Worm (Caenorhabditis elegans) whole organism, L4 larva: ENCODE measurements around the gene Y42G9A.2.

Experiments
- F10B5.3 ChIP-seq: sonication (generic microtip); optimal IDR thresholded peaks from 2 replicates; lab custom pipeline; 2016; ENCODE audit warnings: mild to moderate bottlenecking, missing genetic modification characterization, missing compliant biosample characterization
- F26F4.8 ChIP-seq: fragments of 200-800 bp; sonication (Bioruptor generic); conservative IDR thresholded peaks from 2 replicates; pipeline ENCODE4 v1.3.6; 2022; ENCODE audit warnings: missing genetic modification characterization, missing compliant biosample characterization
- F37D6.2 ChIP-seq: sonication (generic microtip); optimal IDR thresholded peaks from 2 replicates; lab custom pipeline; 2016; ENCODE audit warnings: mild to moderate bottlenecking, missing genetic modification characterization, missing compliant biosample characterization
- F44E2.7 ChIP-seq: fragments of 200-800 bp; sonication (Bioruptor generic); IDR thresholded peaks from 2 replicates; pipeline ENCODE4 v2.1.2; 2022; ENCODE audit warnings: missing genetic modification characterization, missing compliant biosample characterization
- F49E8.2 ChIP-seq: sonication (generic microtip); optimal IDR thresholded peaks from 2 replicates; lab custom pipeline; 2016; ENCODE audit warnings: missing compliant biosample characterization, mild to moderate bottlenecking, missing genetic modification characterization, borderline replicate concordance
- T26A8.4 ChIP-seq: fragments of 200-800 bp; sonication (Bioruptor generic); IDR thresholded peaks from 2 replicates; pipeline ENCODE4 v1.3.6; 2022; ENCODE audit warnings: missing genetic modification characterization, missing compliant biosample characterization
- Y5F2A.4 ChIP-seq: fragments of 200-800 bp; sonication (Bioruptor generic); optimal IDR thresholded peaks from 2 replicates; lab custom pipeline; 2018; ENCODE audit warnings: mild to moderate bottlenecking, missing genetic modification characterization, missing compliant biosample characterization
- Y75B8A.6 ChIP-seq: fragments of 200-800 bp; sonication (Bioruptor generic); IDR thresholded peaks from 2 replicates; pipeline ENCODE4 v1.3.6; 2022; ENCODE audit warnings: missing genetic modification reagents, missing genetic modification characterization, missing compliant biosample characterization
- ZK337.2 ChIP-seq: fragments of 200-800 bp; sonication (Bioruptor generic); IDR thresholded peaks from 2 replicates; pipeline ENCODE4 v1.3.6; 2022; ENCODE audit warnings: missing genetic modification reagents, missing genetic modification characterization, missing compliant biosample characterization
- aly-2 ChIP-seq: sonication (generic microtip); optimal IDR thresholded peaks from 2 replicates; lab custom pipeline; 2018; ENCODE audit warnings: missing biosample characterization, missing genetic modification characterization
- ceh-32 ChIP-seq: sonication (generic microtip); optimal IDR thresholded peaks from 2 replicates; lab custom pipeline; 2016; ENCODE audit warnings: mild to moderate bottlenecking, missing genetic modification characterization, missing compliant biosample characterization; ENCODE audit not compliant: poor library complexity
- ceh-44 ChIP-seq: fragments of 200-800 bp; sonication (Bioruptor generic); IDR thresholded peaks from 2 replicates; pipeline ENCODE4 v1.3.6; 2022; ENCODE audit warnings: missing genetic modification reagents, missing genetic modification characterization, missing compliant biosample characterization
- ces-1 ChIP-seq: fragments of 150-350 bp; sonication (generic microtip); optimal IDR thresholded peaks from 4 replicates; lab custom pipeline; 2014; ENCODE audit warnings: missing biosample characterization, missing genetic modification reagents, missing genetic modification characterization
- daf-12 ChIP-seq: fragments of 150-350 bp; optimal IDR thresholded peaks from 2 replicates; lab custom pipeline; 2014; ENCODE audit warnings: missing biosample characterization, missing genetic modification reagents, missing genetic modification characterization
- daf-19 ChIP-seq: fragments of 200-800 bp; sonication (Bioruptor generic); conservative IDR thresholded peaks from 2 replicates; pipeline ENCODE4 v1.3.6; 2022; ENCODE audit warnings: missing genetic modification characterization, missing compliant biosample characterization
- dpl-1 ChIP-seq: fragments of 150-350 bp; optimal IDR thresholded peaks from 2 replicates; lab custom pipeline; 2014; ENCODE audit warnings: missing biosample characterization, missing genetic modification reagents, missing genetic modification characterization
- egl-43 ChIP-seq: fragments of 200-800 bp; sonication (Bioruptor generic); IDR thresholded peaks from 2 replicates; pipeline ENCODE4 v1.3.6; 2022; ENCODE audit warnings: missing genetic modification reagents, missing genetic modification characterization, missing compliant biosample characterization
- gei-8 ChIP-seq: fragments of 200-800 bp; sonication (Bioruptor generic); optimal IDR thresholded peaks from 2 replicates; lab custom pipeline; 2018; ENCODE audit warnings: mild to moderate bottlenecking, missing genetic modification characterization, missing compliant biosample characterization
- hif-1 ChIP-seq, 2 experiments: sonication (generic microtip); optimal IDR thresholded peaks; 2 replicates each; lab custom pipeline; 2016 to 2017; ENCODE audit warnings: missing compliant biosample characterization in 2 of 2, missing genetic modification characterization in 2 of 2, missing genetic modification reagents in 2 of 2, missing genotype in 2 of 2, mild to moderate bottlenecking in 1 of 2
- hmg-1.1 ChIP-seq: fragments of 200-800 bp; sonication (Bioruptor generic); IDR thresholded peaks from 2 replicates; pipeline ENCODE4 v1.3.6; 2022; ENCODE audit warnings: missing genetic modification reagents, missing genetic modification characterization, missing compliant biosample characterization
- lim-7 ChIP-seq: fragments of 200-800 bp; sonication (Bioruptor generic); IDR thresholded peaks from 2 replicates; pipeline ENCODE4 v1.3.6; 2022; ENCODE audit warnings: missing genetic modification characterization, missing compliant biosample characterization
- lin-1 ChIP-seq: fragments of 200-800 bp; sonication (Bioruptor generic); IDR thresholded peaks from 2 replicates; pipeline ENCODE4 v1.3.6; 2022; ENCODE audit warnings: missing genetic modification reagents, missing genetic modification characterization, missing compliant biosample characterization
- lin-29 ChIP-seq: fragments of 200-800 bp; sonication (Bioruptor generic); IDR thresholded peaks from 2 replicates; pipeline ENCODE4 v1.3.6; 2022; ENCODE audit warnings: missing genetic modification reagents, missing genetic modification characterization, missing compliant biosample characterization
- lir-3 ChIP-seq: sonication (generic microtip); optimal IDR thresholded peaks from 2 replicates; lab custom pipeline; 2016; ENCODE audit warnings: mild to moderate bottlenecking, missing genetic modification characterization, missing compliant biosample characterization
- madf-9 ChIP-seq: fragments of 200-800 bp; sonication (Bioruptor generic); conservative IDR thresholded peaks from 2 replicates; pipeline ENCODE4 v1.3.6; 2022; ENCODE audit warnings: missing genetic modification reagents, missing genetic modification characterization, missing compliant biosample characterization
- mdl-1 ChIP-seq, 2 experiments: fragments of 150-350 bp in 1 of 2; sonication (generic microtip) in 1 of 2; optimal IDR thresholded peaks; 2 replicates each; lab custom pipeline; 2014 to 2017; ENCODE audit warnings: missing biosample characterization in 2 of 2, missing genetic modification characterization in 2 of 2
- mdt-29 ChIP-seq: fragments of 200-800 bp; sonication (Bioruptor generic); IDR thresholded peaks from 2 replicates; pipeline ENCODE4 v1.3.6; 2022; ENCODE audit warnings: missing genetic modification reagents, missing genetic modification characterization, missing compliant biosample characterization
- mep-1 ChIP-seq: fragments of 150-350 bp; sonication (generic microtip); optimal IDR thresholded peaks from 3 replicates; lab custom pipeline; 2014; ENCODE audit warnings: missing biosample characterization, missing genetic modification characterization
- mxl-2 ChIP-seq: fragments of 200-800 bp; sonication (Bioruptor generic); conservative IDR thresholded peaks from 2 replicates; pipeline ENCODE4 v1.3.6; 2022; ENCODE audit warnings: missing genetic modification reagents, missing genetic modification characterization, missing compliant biosample characterization
- nhr-11 ChIP-seq: fragments of 150-350 bp; optimal IDR thresholded peaks from 2 replicates; lab custom pipeline; 2014; ENCODE audit warnings: missing biosample characterization, missing genetic modification characterization
- nhr-237 ChIP-seq: sonication (generic microtip); optimal IDR thresholded peaks from 2 replicates; lab custom pipeline; 2017; ENCODE audit warnings: missing biosample characterization, missing genetic modification characterization
- nhr-25 ChIP-seq: sonication (generic microtip); optimal IDR thresholded peaks from 2 replicates; lab custom pipeline; 2017; ENCODE audit warnings: missing genetic modification characterization, mild to moderate bottlenecking, missing compliant biosample characterization, antibody characterized with exemption, moderate library complexity, borderline replicate concordance; ENCODE audit not compliant: insufficient read depth
- nhr-28 ChIP-seq: fragments of 150-350 bp; optimal IDR thresholded peaks from 2 replicates; lab custom pipeline; 2014; ENCODE audit warnings: missing biosample characterization, missing genetic modification characterization
- nhr-42 ChIP-seq: fragments of 200-800 bp; sonication (Bioruptor generic); IDR thresholded peaks from 2 replicates; pipeline ENCODE4 v1.3.6; 2022; ENCODE audit warnings: missing genetic modification characterization, missing compliant biosample characterization
- nhr-48 ChIP-seq: sonication (generic microtip); optimal IDR thresholded peaks from 2 replicates; lab custom pipeline; 2016; ENCODE audit warnings: mild to moderate bottlenecking, missing genetic modification characterization, missing compliant biosample characterization
- nhr-6 ChIP-seq: fragments of 150-350 bp; optimal IDR thresholded peaks from 2 replicates; lab custom pipeline; 2014; ENCODE audit warnings: missing biosample characterization, missing genetic modification characterization
- nhr-77 ChIP-seq: fragments of 150-350 bp; optimal IDR thresholded peaks from 2 replicates; lab custom pipeline; 2014; ENCODE audit warnings: missing biosample characterization, missing genetic modification characterization
- pha-4 ChIP-seq, 2 experiments: fragments of 150-350 bp in 1 of 2; fragments of 200-800 bp in 1 of 2; sonication (Bioruptor generic) in 1 of 2; IDR thresholded peaks in 1 of 2; optimal IDR thresholded peaks in 1 of 2; 2 replicates each; pipeline versions ENCODE4 v1.3.6 to Lab custom; 2014 to 2022; ENCODE audit warnings: missing genetic modification characterization in 2 of 2, missing genetic modification reagents in 2 of 2, missing biosample characterization in 1 of 2, missing compliant biosample characterization in 1 of 2
- rbr-2 ChIP-seq: sonication (generic microtip); optimal IDR thresholded peaks from 2 replicates; lab custom pipeline; 2016; ENCODE audit warnings: missing genotype, missing genetic modification characterization, missing compliant biosample characterization
- sdz-12 ChIP-seq: fragments of 200-800 bp; sonication (Bioruptor generic); optimal IDR thresholded peaks from 2 replicates; lab custom pipeline; 2018; ENCODE audit warnings: mild to moderate bottlenecking, missing genetic modification characterization, missing compliant biosample characterization
- set-16 ChIP-seq: fragments of 200-800 bp; sonication (Bioruptor generic); IDR thresholded peaks from 2 replicates; pipeline ENCODE4 v1.3.6; 2022; ENCODE audit warnings: missing genetic modification reagents, missing genetic modification characterization, missing compliant biosample characterization
- snpc-1.2 ChIP-seq: fragments of 200-800 bp; sonication (Bioruptor generic); IDR thresholded peaks from 2 replicates; pipeline ENCODE4 v1.3.6; 2022; ENCODE audit warnings: missing genetic modification reagents, missing genetic modification characterization, missing compliant biosample characterization
- spr-1 ChIP-seq: sonication (generic microtip); optimal IDR thresholded peaks from 2 replicates; lab custom pipeline; 2016; ENCODE audit warnings: mild to moderate bottlenecking, missing genetic modification characterization, missing compliant biosample characterization
- unc-130 ChIP-seq: sonication (generic microtip); optimal IDR thresholded peaks from 2 replicates; lab custom pipeline; 2016; ENCODE audit warnings: missing genetic modification reagents, missing genetic modification characterization, missing compliant biosample characterization
- unc-39 ChIP-seq: sonication (generic microtip); optimal IDR thresholded peaks from 2 replicates; lab custom pipeline; 2017; ENCODE audit warnings: missing biosample characterization, missing genetic modification characterization
- unc-62 ChIP-seq, 3 experiments: fragments of 150-350 bp in 1 of 3; sonication (generic microtip); optimal IDR thresholded peaks in 2 of 3; peaks in 1 of 3; 1 replicate in 1 of 3; 2 replicates in 2 of 3; lab custom pipeline; 2014 to 2017; ENCODE audit warnings: missing biosample characterization in 3 of 3, missing genetic modification characterization in 3 of 3, missing genetic modification reagents in 3 of 3, missing genotype in 1 of 3
- zfp-2 ChIP-seq: sonication (generic microtip); optimal IDR thresholded peaks from 2 replicates; lab custom pipeline; 2016; ENCODE audit warnings: mild to moderate bottlenecking, missing genetic modification characterization, missing compliant biosample characterization
- zip-11 ChIP-seq: fragments of 200-800 bp; sonication (Bioruptor generic); IDR thresholded peaks from 2 replicates; pipeline ENCODE4 v1.3.6; 2022; ENCODE audit warnings: missing genetic modification characterization, missing compliant biosample characterization
- zip-2 ChIP-seq: fragments of 150-350 bp; optimal IDR thresholded peaks from 2 replicates; lab custom pipeline; 2014; ENCODE audit warnings: missing biosample characterization, missing genetic modification characterization
- ztf-11 ChIP-seq: fragments of 150-350 bp; optimal IDR thresholded peaks from 2 replicates; lab custom pipeline; 2014; ENCODE audit warnings: missing biosample characterization, missing genetic modification characterization

Y42G9A.2 gene

DNA sequence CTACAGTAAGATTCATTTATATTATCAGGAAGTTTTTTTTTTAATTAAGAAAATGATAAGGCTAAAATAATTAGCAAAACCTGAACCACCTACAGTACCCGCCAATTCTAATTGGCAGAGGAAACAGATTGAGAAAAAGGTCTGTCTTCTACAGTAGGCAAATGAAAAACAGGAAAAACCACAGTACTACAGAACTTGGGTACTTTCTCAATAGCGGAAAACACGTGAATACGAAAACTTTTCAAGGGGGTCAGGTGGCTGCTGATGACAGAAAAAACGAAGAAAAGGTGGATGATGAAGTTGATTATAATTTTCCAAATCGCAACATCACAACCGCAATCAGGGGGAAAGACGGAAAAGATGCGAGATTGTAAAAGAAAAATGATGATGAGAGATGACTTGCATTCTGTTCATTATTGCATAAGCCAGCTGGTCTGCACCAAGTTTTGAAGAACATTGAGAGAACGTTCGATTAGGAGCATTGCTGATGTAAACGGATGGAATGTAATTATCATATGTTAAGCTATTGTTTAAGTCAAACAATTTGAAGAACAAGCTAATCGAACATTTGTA is 3.5 kb upstream of the Y42G9A.2 start (continued):
- TF ChIP-seq mxl-2 (GFP tag; lab: Robert Waterston, UW) (no peak), Y75B8A.6 (GFP tag; lab: Robert Waterston, UW) (no peak), unc-39 (tag; lab: Kevin White, UChicago) (no peak), daf-12 (tag; lab: Kevin White, UChicago) (no peak), set-16 (GFP tag; lab: Robert Waterston, UW) (no peak), F37D6.2 (tag; lab: Kevin White, UChicago) (no peak), madf-9 (GFP tag; lab: Robert Waterston, UW) (no peak), pha-4 (GFP tag; IDR thresholded peaks at IDR 0.05; lab: Robert Waterston, UW) (no peak), pha-4 (tag; optimal IDR thresholded peaks at IDR 0.05; lab: Kevin White, UChicago) (no peak), mdt-29 (no peak), egl-43 (GFP tag; lab: Robert Waterston, UW) (no peak), dpl-1 (GFP tag; lab: Kevin White, UChicago) (no peak), F44E2.7 (GFP tag; lab: Robert Waterston, UW) (no peak), mep-1 (no peak), ztf-11 (no peak), zip-11 (GFP tag; lab: Robert Waterston, UW) (no peak), nhr-28 (tag; lab: Kevin White, UChicago) (peak; percentile 56), ZK337.2 (no peak), ceh-44 (GFP tag; lab: Robert Waterston, UW) (no peak), ces-1 (GFP tag; lab: Kevin White, UChicago) (no peak), lin-1 (no peak), hmg-1.1 (GFP tag; lab: Robert Waterston, UW) (no peak), F10B5.3 (tag; lab: Kevin White, UChicago) (no peak), spr-1 (no peak), sdz-12 (GFP tag; lab: Kevin White, UChicago) (no peak), T26A8.4 (GFP tag; lab: Robert Waterston, UW) (no peak), nhr-42 (no peak), nhr-25 (no peak), lim-7 (GFP tag; lab: Robert Waterston, UW) (no peak), aly-2 (no peak), lin-29 (GFP tag; lab: Robert Waterston, UW) (no peak), nhr-237 (no peak), unc-62 (GFP tag; optimal IDR thresholded peaks at IDR 0.05 in 1 of 2; lab: Kevin White, UChicago) (peak in 1 of 2 experiments; percentile 78), unc-62 (tag; optimal IDR thresholded peaks at IDR 0.05; lab: Kevin White, UChicago) (no peak), F26F4.8 (no peak), nhr-77 (tag; lab: Kevin White, UChicago) (no peak), lir-3 (tag; lab: Kevin White, UChicago) (no peak), F49E8.2 (tag; lab: Kevin White, UChicago) (no peak), hif-1 (tag; optimal IDR thresholded peaks at IDR 0.05; lab: Kevin White, UChicago) (no peak), daf-19 (GFP tag; lab: Robert Waterston, UW) (no peak), mdl-1 (tag; optimal IDR thresholded peaks at IDR 0.05; lab: Kevin White, UChicago) (peak in 1 of 2 experiments; percentile 73), Y5F2A.4 (GFP tag; lab: Kevin White, UChicago) (no peak), zfp-2 (tag; lab: Kevin White, UChicago) (no peak), rbr-2 (no peak), nhr-48 (tag; lab: Kevin White, UChicago) (peak; percentile 60), zip-2 (no peak), gei-8 (GFP tag; lab: Kevin White, UChicago) (no peak), unc-130 (GFP tag; lab: Kevin White, UChicago) (no peak), nhr-11 (tag; lab: Kevin White, UChicago) (peak; percentile 81), nhr-6 (no peak), snpc-1.2 (GFP tag; lab: Robert Waterston, UW) (no peak), ceh-32 (tag; lab: Kevin White, UChicago) (no peak)
